Worm (Caenorhabditis elegans): ENCODE results near the gene his-70.

The his-70 gene

ce11 chrIII:4102039-4102438 is 42.1 kb upstream of the his-70 start:
- no peak for TF ChIP-seq lsy-2 (tag; optimal IDR thresholded peaks at IDR 0.05)
- TF ChIP-seq gmeb-1 (tag; optimal IDR thresholded peaks at IDR 0.05): no peak
- TF ChIP-seq nhr-77 (tag; optimal IDR thresholded peaks at IDR 0.05): no peak
- no peak for TF ChIP-seq nhr-12 (tag; optimal IDR thresholded peaks at IDR 0.05)
- no peak for TF ChIP-seq nhr-23 (tag; optimal IDR thresholded peaks at IDR 0.05)
- TF ChIP-seq nhr-10 (tag; optimal IDR thresholded peaks at IDR 0.05): no peak
- no peak for TF ChIP-seq lin-13 (GFP tag; optimal IDR thresholded peaks at IDR 0.05)
- no peak for TF ChIP-seq fos-1 (tag; optimal IDR thresholded peaks at IDR 0.05)

ce11 chrIII:4101016-4101415 is 41.1 kb upstream of the his-70 start:
- TF ChIP-seq sma-9 (GFP tag; optimal IDR thresholded peaks at IDR 0.05) (peak; percentile 14), sma-9 (tag; optimal IDR thresholded peaks at IDR 0.05) (no peak), unc-39 (tag; optimal IDR thresholded peaks at IDR 0.05) (no peak), lin-11 (tag; optimal IDR thresholded peaks at IDR 0.05) (no peak), nhr-12 (tag; optimal IDR thresholded peaks at IDR 0.05) (no peak), F13H6.1 (tag; optimal IDR thresholded peaks at IDR 0.05) (no peak), aly-2 (tag; optimal IDR thresholded peaks at IDR 0.05) (no peak), nhr-10 (tag; optimal IDR thresholded peaks at IDR 0.05) (no peak), nhr-129 (tag; optimal IDR thresholded peaks at IDR 0.05) (no peak), egl-27 (tag; optimal IDR thresholded peaks at IDR 0.05) (no peak), R02D3.7 (tag; optimal IDR thresholded peaks at IDR 0.05) (no peak), ZK546.5 (tag; optimal IDR thresholded peaks at IDR 0.05) (no peak), sma-3 (GFP tag; optimal IDR thresholded peaks at IDR 0.05) (peak; percentile 10), Y55F3AM.14 (GFP tag; optimal IDR thresholded peaks at IDR 0.05) (no peak), nhr-6 (tag; optimal IDR thresholded peaks at IDR 0.05) (no peak), sem-4 (tag; optimal IDR thresholded peaks at IDR 0.05) (no peak)

- TF ChIP-seq sem-4 (tag; optimal IDR thresholded peaks at IDR 0.05) (peak; percentile 67), ztf-11 (tag; optimal IDR thresholded peaks at IDR 0.05) (no peak), elt-3 (tag; optimal IDR thresholded peaks at IDR 0.05) (no peak), snpc-4 (tag; optimal IDR thresholded peaks at IDR 0.05) (no peak), zag-1 (tag; optimal IDR thresholded peaks at IDR 0.05) (no peak), crh-2 (tag; optimal IDR thresholded peaks at IDR 0.05) (peak; percentile 45), Y55F3AM.14 (GFP tag; optimal IDR thresholded peaks at IDR 0.05) (no peak), nhr-11 (tag; optimal IDR thresholded peaks at IDR 0.05) (no peak), nhr-23 (tag; optimal IDR thresholded peaks at IDR 0.05) (no peak), ama-1 (optimal IDR thresholded peaks at IDR 0.05) (no peak), ZK546.5 (tag; optimal IDR thresholded peaks at IDR 0.05) (no peak), unc-55 (GFP tag; optimal IDR thresholded peaks at IDR 0.05) (no peak), aly-2 (tag; optimal IDR thresholded peaks at IDR 0.05) (no peak), nhr-25 (tag; optimal IDR thresholded peaks at IDR 0.05) (peak; percentile 88), nhr-10 (tag; optimal IDR thresholded peaks at IDR 0.05) (peak; percentile 30), blmp-1 (tag; optimal IDR thresholded peaks at IDR 0.05; ENCODE audit: insufficient read depth) (peak; percentile 94), C34F6.9 (tag; optimal IDR thresholded peaks at IDR 0.05) (peak; percentile 75), nhr-129 (tag; optimal IDR thresholded peaks at IDR 0.05) (peak; percentile 78), sma-9 (GFP tag; optimal IDR thresholded peaks at IDR 0.05) (peak; percentile 79), sma-9 (tag; optimal IDR thresholded peaks at IDR 0.05) (peak; percentile 37), sma-3 (GFP tag; optimal IDR thresholded peaks at IDR 0.05) (peak; percentile 85), egl-27 (tag; optimal IDR thresholded peaks at IDR 0.05) (peak; percentile 79), ceh-82 (tag; optimal IDR thresholded peaks at IDR 0.05) (no peak), ceh-16 (tag; optimal IDR thresholded peaks at IDR 0.05) (peak; percentile 38), ztf-1 (GFP tag; conservative IDR thresholded peaks at IDR 0.05) (no peak), nhr-21 (tag; optimal IDR thresholded peaks at IDR 0.05) (peak; percentile 87), mdl-1 (tag; optimal IDR thresholded peaks at IDR 0.05) (peak in 1 of 2 experiments; percentile 55), nhr-237 (tag; optimal IDR thresholded peaks at IDR 0.05) (no peak), fos-1 (tag; optimal IDR thresholded peaks at IDR 0.05) (peak; percentile 50), lin-13 (GFP tag; optimal IDR thresholded peaks at IDR 0.05) (peak; percentile 60), lsy-2 (tag; optimal IDR thresholded peaks at IDR 0.05) (peak in 1 of 2 experiments; percentile 74), nhr-77 (tag; optimal IDR thresholded peaks at IDR 0.05) (no peak), lin-11 (tag; optimal IDR thresholded peaks at IDR 0.05) (no peak), mab-5 (tag; optimal IDR thresholded peaks at IDR 0.05) (no peak), R02D3.7 (tag; optimal IDR thresholded peaks at IDR 0.05) (no peak), unc-62 (GFP tag; optimal IDR thresholded peaks at IDR 0.05) (no peak), F13H6.1 (tag; optimal IDR thresholded peaks at IDR 0.05) (peak; percentile 26), alr-1 (tag; optimal IDR thresholded peaks at IDR 0.05) (no peak), gmeb-1 (tag; optimal IDR thresholded peaks at IDR 0.05) (peak; percentile 46), nhr-12 (tag; optimal IDR thresholded peaks at IDR 0.05) (no peak), unc-39 (tag; optimal IDR thresholded peaks at IDR 0.05) (no peak), peb-1 (tag; optimal IDR thresholded peaks at IDR 0.05) (no peak), skn-1 (tag; optimal IDR thresholded peaks at IDR 0.05) (no peak), nhr-6 (tag; optimal IDR thresholded peaks at IDR 0.05) (peak; percentile 23), lin-39 (tag; optimal IDR thresholded peaks at IDR 0.05) (no peak), elt-1 (tag; optimal IDR thresholded peaks at IDR 0.05) (no peak)
Observed at ce11 chrIII:4099884-4100596, 40.1 kb upstream of the his-70 start.
